Fruit fly (Drosophila melanogaster) whole organism, embryonic: Measurements from ENCODE around the gene Xport-B.
A peak's percentile ranks its signal among the peaks of the same experiment; 100 is the strongest.

ENCODE experiments used
- CG11695 ChIP-seq: fragments of 200-800 bp; sonication (Bioruptor generic); IDR thresholded peaks from 3 replicates; pipeline ENCODE4 v1.3.6; 2022; ENCODE audit warnings: missing biosample characterization, missing genetic modification characterization
- CG12744 ChIP-seq: fragments of 200-800 bp; sonication (Bioruptor generic); optimal IDR thresholded peaks from 2 replicates; lab custom pipeline; 2016; ENCODE audit warnings: missing biosample characterization, missing genetic modification characterization
- CG12942 ChIP-seq: fragments of 200-800 bp; sonication (Bioruptor generic); optimal IDR thresholded peaks from 3 replicates; lab custom pipeline; 2016; ENCODE audit warnings: missing biosample characterization, missing genetic modification characterization
- CG14965 ChIP-seq: fragments of 200-800 bp; sonication (Bioruptor generic); optimal IDR thresholded peaks from 2 replicates; lab custom pipeline; 2016; ENCODE audit warnings: missing biosample characterization, missing genetic modification characterization, borderline replicate concordance
- CG15696 ChIP-seq: fragments of 200-800 bp; sonication (Bioruptor generic); optimal IDR thresholded peaks from 2 replicates; lab custom pipeline; 2019; ENCODE audit warnings: missing biosample characterization, mild to moderate bottlenecking, missing genetic modification characterization, moderate library complexity
- CG16863 ChIP-seq: fragments of 200-800 bp; sonication (Bioruptor generic); optimal IDR thresholded peaks from 3 replicates; lab custom pipeline; 2016; ENCODE audit warnings: missing biosample characterization, missing genetic modification characterization
- CG17186 ChIP-seq: fragments of 200-800 bp; sonication (Bioruptor generic); optimal IDR thresholded peaks from 3 replicates; lab custom pipeline; 2017; ENCODE audit warnings: missing biosample characterization, missing genetic modification reagents, missing genetic modification characterization
- CG17359 ChIP-seq: fragments of 200-800 bp; sonication (Bioruptor generic); optimal IDR thresholded peaks from 3 replicates; lab custom pipeline; 2018; ENCODE audit warnings: missing biosample characterization, mild to moderate bottlenecking, missing genetic modification characterization, moderate library complexity
- CG17361 ChIP-seq: fragments of 200-800 bp; sonication (Bioruptor generic); IDR thresholded peaks from 3 replicates; pipeline ENCODE4 v1.3.6; 2022; ENCODE audit warnings: missing biosample characterization, missing genetic modification characterization
- CG17568 ChIP-seq: fragments of 200-800 bp; sonication (Bioruptor generic); optimal IDR thresholded peaks from 2 replicates; lab custom pipeline; 2018; ENCODE audit warnings: missing biosample characterization, mild to moderate bottlenecking, missing genetic modification characterization, moderate library complexity
- CG17612 ChIP-seq: fragments of 200-800 bp; sonication (Bioruptor generic); IDR thresholded peaks from 2 replicates; pipeline ENCODE4 v1.3.6; 2022; ENCODE audit warnings: missing biosample characterization, missing genetic modification characterization
- CG2202 ChIP-seq: fragments of 200-800 bp; sonication (Bioruptor generic); optimal IDR thresholded peaks from 2 replicates; lab custom pipeline; 2018; ENCODE audit warnings: missing biosample characterization, mild to moderate bottlenecking, missing genetic modification characterization
- CG2875 ChIP-seq: fragments of 200-800 bp; sonication (Bioruptor generic); optimal IDR thresholded peaks from 2 replicates; lab custom pipeline; 2017; ENCODE audit warnings: missing biosample characterization, mild to moderate bottlenecking, missing genetic modification characterization, missing genetic modification reagents
- CG30403 ChIP-seq: fragments of 200-800 bp; sonication (Bioruptor generic); optimal IDR thresholded peaks from 3 replicates; lab custom pipeline; 2016; ENCODE audit warnings: missing biosample characterization, missing genetic modification characterization
- CG31441 ChIP-seq: fragments of 200-800 bp; sonication (Bioruptor generic); IDR thresholded peaks from 2 replicates; pipeline ENCODE4 v1.3.6; 2022; ENCODE audit warnings: missing biosample characterization, missing genetic modification characterization
- CG3163 ChIP-seq: fragments of 200-800 bp; sonication (Bioruptor generic); optimal IDR thresholded peaks from 3 replicates; lab custom pipeline; 2016; ENCODE audit warnings: missing biosample characterization, missing genetic modification characterization
- CG32767 ChIP-seq: fragments of 200-800 bp; sonication (Bioruptor generic); IDR thresholded peaks from 2 replicates; pipeline ENCODE4 v1.3.6; 2022; ENCODE audit warnings: missing biosample characterization, missing genetic modification characterization
- CG34376 ChIP-seq: fragments of 200-800 bp; sonication (Bioruptor generic); optimal IDR thresholded peaks from 2 replicates; lab custom pipeline; 2018; ENCODE audit warnings: missing biosample characterization, mild to moderate bottlenecking, missing genetic modification characterization
- CG4424 ChIP-seq: fragments of 200-800 bp; sonication (Bioruptor generic); optimal IDR thresholded peaks from 3 replicates; lab custom pipeline; 2016; ENCODE audit warnings: missing biosample characterization, missing genetic modification characterization
- CG6254 ChIP-seq: fragments of 200-800 bp; sonication (Bioruptor generic); optimal IDR thresholded peaks from 3 replicates; lab custom pipeline; 2017; ENCODE audit warnings: mild to moderate bottlenecking, missing biosample characterization, missing genetic modification reagents, missing genetic modification characterization
- CG6791 ChIP-seq: fragments of 200-800 bp; sonication (Bioruptor generic); IDR thresholded peaks from 3 replicates; pipeline ENCODE4 v1.3.6; 2022; ENCODE audit warnings: missing biosample characterization, missing genetic modification characterization; ENCODE audit not compliant: partially characterized antibody
- CG7839 ChIP-seq: fragments of 200-800 bp; sonication (Bioruptor generic); optimal IDR thresholded peaks from 3 replicates; lab custom pipeline; 2018; ENCODE audit warnings: missing biosample characterization, mild to moderate bottlenecking, missing genetic modification characterization, moderate library complexity
- CG9817 ChIP-seq: fragments of 200-800 bp; sonication (Bioruptor generic); optimal IDR thresholded peaks from 2 replicates; lab custom pipeline; 2018; ENCODE audit warnings: missing biosample characterization, mild to moderate bottlenecking, missing genetic modification characterization, moderate library complexity
- Camta ChIP-seq: fragments of 200-800 bp; sonication (Bioruptor generic); optimal IDR thresholded peaks from 2 replicates; lab custom pipeline; 2016; ENCODE audit warnings: missing biosample characterization, missing genetic modification characterization
- Drgx ChIP-seq: fragments of 200-800 bp; sonication (Bioruptor generic); IDR thresholded peaks from 2 replicates; pipeline ENCODE4 v1.3.6; 2022; ENCODE audit warnings: missing biosample characterization, missing genetic modification characterization
- Fer3 ChIP-seq: fragments of 200-800 bp; sonication (Bioruptor generic); optimal IDR thresholded peaks from 2 replicates; lab custom pipeline; 2018; ENCODE audit warnings: missing biosample characterization, mild to moderate bottlenecking, missing genetic modification characterization, moderate library complexity
- GATAe ChIP-seq: fragments of 200-800 bp; sonication (Bioruptor generic); conservative IDR thresholded peaks from 2 replicates; pipeline ENCODE4 v1.3.6; 2022; ENCODE audit warnings: missing biosample characterization, missing genetic modification characterization
- Hr51 ChIP-seq, 2 experiments: fragments of 200-800 bp; sonication (Bioruptor generic); optimal IDR thresholded peaks; 2 replicates in 1 of 2; 3 replicates in 1 of 2; lab custom pipeline; 2016 to 2018; ENCODE audit warnings: missing biosample characterization in 2 of 2, missing genetic modification characterization in 2 of 2, mild to moderate bottlenecking in 1 of 2, moderate library complexity in 1 of 2
- Kr ChIP-seq: fragments of 200-800 bp; sonication (Bioruptor generic); optimal IDR thresholded peaks from 2 replicates; lab custom pipeline; 2017; ENCODE audit warnings: missing biosample characterization, mild to moderate bottlenecking, missing genetic modification characterization
- Mes4 ChIP-seq: fragments of 200-800 bp; sonication (Bioruptor generic); optimal IDR thresholded peaks from 2 replicates; lab custom pipeline; 2016; ENCODE audit warnings: missing biosample characterization, missing genetic modification characterization
- Opbp ChIP-seq: fragments of 200-800 bp; sonication (Bioruptor generic); IDR thresholded peaks from 3 replicates; pipeline ENCODE4 v1.3.6; 2022; ENCODE audit warnings: missing biosample characterization, missing genetic modification characterization; ENCODE audit not compliant: partially characterized antibody
- Ptx1 ChIP-seq: fragments of 200-800 bp; sonication (Bioruptor generic); IDR thresholded peaks from 2 replicates; pipeline ENCODE4 v1.3.6; 2022; ENCODE audit warnings: missing biosample characterization, missing genetic modification characterization
- Ssrp ChIP-seq: fragments of 200-800 bp; sonication (Bioruptor generic); optimal IDR thresholded peaks from 2 replicates; lab custom pipeline; 2018; ENCODE audit warnings: missing biosample characterization, mild to moderate bottlenecking, missing genetic modification characterization, moderate library complexity
- amos ChIP-seq: fragments of 200-800 bp; sonication (Bioruptor generic); IDR thresholded peaks from 2 replicates; pipeline ENCODE4 v1.3.6; 2022; ENCODE audit warnings: missing biosample characterization, missing genetic modification characterization; ENCODE audit not compliant: partially characterized antibody
- ara ChIP-seq: fragments of 200-800 bp; sonication (Bioruptor generic); IDR thresholded peaks from 2 replicates; pipeline ENCODE4 v1.3.6; 2022; ENCODE audit warnings: missing biosample characterization, missing genetic modification characterization
- bowl ChIP-seq: fragments of 200-800 bp; sonication (Bioruptor generic); IDR thresholded peaks from 2 replicates; pipeline ENCODE4 v1.3.6; 2022; ENCODE audit warnings: missing biosample characterization, missing genetic modification characterization
- dmrt11E ChIP-seq: fragments of 200-800 bp; sonication (Bioruptor generic); optimal IDR thresholded peaks from 3 replicates; lab custom pipeline; 2018; ENCODE audit warnings: missing biosample characterization, mild to moderate bottlenecking, missing genetic modification characterization, moderate library complexity
- gro ChIP-seq: fragments of 200-800 bp; sonication (Bioruptor generic); optimal IDR thresholded peaks from 2 replicates; lab custom pipeline; 2016; ENCODE audit warnings: missing biosample characterization, missing genetic modification characterization
- her ChIP-seq: fragments of 200-800 bp; sonication (Bioruptor generic); optimal IDR thresholded peaks from 2 replicates; lab custom pipeline; 2016; ENCODE audit warnings: missing biosample characterization, missing genetic modification characterization
- hkb ChIP-seq, 2 experiments: fragments of 200-800 bp in 1 of 2; fragments of >200 bp in 1 of 2; sonication (Bioruptor generic) in 1 of 2; IDR thresholded peaks in 1 of 2; optimal IDR thresholded peaks in 1 of 2; 2 replicates each; pipeline versions ENCODE4 v1.3.6 to Lab custom; 2017 to 2022; ENCODE audit warnings: missing biosample characterization in 1 of 2, missing genetic modification characterization in 1 of 2
- ind ChIP-seq: fragments of 200-800 bp; sonication (Bioruptor generic); optimal IDR thresholded peaks from 3 replicates; lab custom pipeline; 2016; ENCODE audit warnings: missing biosample characterization, missing genetic modification characterization
- jumu ChIP-seq: fragments of 200-800 bp; sonication (Bioruptor generic); optimal IDR thresholded peaks from 3 replicates; lab custom pipeline; 2016; ENCODE audit warnings: missing biosample characterization, missing genetic modification characterization
- lmd ChIP-seq: fragments of 200-800 bp; sonication (Bioruptor generic); IDR thresholded peaks from 2 replicates; pipeline ENCODE4 v1.3.6; 2022; ENCODE audit warnings: missing biosample characterization, missing genetic modification characterization
- mld ChIP-seq: fragments of 200-800 bp; sonication (Bioruptor generic); IDR thresholded peaks from 3 replicates; pipeline ENCODE4 v1.3.6; 2022; ENCODE audit warnings: missing biosample characterization, missing genetic modification characterization; ENCODE audit not compliant: partially characterized antibody
- pan ChIP-seq, 4 experiments: fragments of >200 bp in 3 of 4; fragments of 200-800 bp in 1 of 4; sonication (Bioruptor generic) in 1 of 4; optimal IDR thresholded peaks in 3 of 4; IDR thresholded peaks in 1 of 4; 2 replicates each; pipeline versions ENCODE4 v1.3.6 to Lab custom; 2017 to 2022; ENCODE audit warnings: missing biosample characterization in 2 of 4, missing genetic modification characterization in 2 of 4, mixed read lengths in 1 of 4
- pita ChIP-seq: fragments of 200-800 bp; sonication (Bioruptor generic); optimal IDR thresholded peaks from 2 replicates; lab custom pipeline; 2017; ENCODE audit warnings: missing biosample characterization, mild to moderate bottlenecking, missing genetic modification characterization
- psq ChIP-seq: fragments of 200-800 bp; sonication (Bioruptor generic); optimal IDR thresholded peaks from 2 replicates; lab custom pipeline; 2017; ENCODE audit warnings: missing biosample characterization, missing genetic modification characterization
- sens-2 ChIP-seq: fragments of 200-800 bp; sonication (Bioruptor generic); IDR thresholded peaks from 2 replicates; pipeline ENCODE4 v1.3.6; 2022; ENCODE audit warnings: missing biosample characterization, missing genetic modification characterization

Xport-B gene

DNA sequence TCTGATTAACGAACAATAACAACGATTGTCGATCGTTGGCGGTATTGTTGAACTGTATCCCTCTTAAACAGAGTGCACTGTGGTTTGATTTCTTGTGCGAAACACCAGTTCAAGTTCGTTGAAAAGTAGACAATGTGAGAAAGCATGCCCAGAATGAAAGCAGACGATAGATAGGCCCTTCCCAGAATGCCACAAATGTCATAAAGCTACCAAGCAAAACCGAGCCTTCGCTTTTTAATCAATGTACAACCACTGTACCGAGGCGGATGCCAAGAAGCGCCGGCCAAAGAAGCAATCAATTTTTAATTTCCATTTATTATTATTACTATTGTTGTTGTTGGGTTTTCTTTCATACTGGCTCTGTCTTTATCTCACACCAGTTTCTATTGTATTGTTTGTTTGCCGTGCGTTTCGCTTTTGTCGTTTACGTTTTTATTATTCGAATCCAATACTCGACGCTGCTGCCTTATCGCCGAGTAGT, 6.3 kb downstream of the Xport-B start (continued):
- TF ChIP-seq psq (GFP tag; lab: Kevin White, UChicago), result peak; percentile 24
- TF ChIP-seq her (GFP tag; lab: Kevin White, UChicago), result peak; percentile 88
- peak; percentile 84 for TF ChIP-seq CG17359 (tag; lab: Kevin White, UChicago)
- TF ChIP-seq lmd (GFP tag; lab: Robert Waterston, UW), result peak; percentile 87
- peak; percentile 77 for TF ChIP-seq Drgx (GFP tag; lab: Robert Waterston, UW)
- 0 out of 2 replicates have a peak, but pooled peaks have one; percentile 20 for TF ChIP-seq bowl (GFP tag; lab: Robert Waterston, UW)
- peak; percentile 72 for TF ChIP-seq jumu (GFP tag; lab: Kevin White, UChicago)
- peak; percentile 54 for TF ChIP-seq CG3163 (GFP tag; lab: Kevin White, UChicago)
- no peak for TF ChIP-seq pita
- TF ChIP-seq CG32767 (GFP tag; lab: Robert Waterston, UW), result peak; percentile 83; the same call in 1 of the 2 replicates
- peak; percentile 57 for TF ChIP-seq CG17186 (GFP tag; lab: Kevin White, UChicago)
- TF ChIP-seq CG34376 (GFP tag; lab: Kevin White, UChicago), result peak; percentile 83
- peak; percentile 27; the same call in 1 of the 2 replicates for TF ChIP-seq sens-2 (GFP tag; lab: Robert Waterston, UW)
- TF ChIP-seq CG17361 (GFP tag; lab: Robert Waterston, UW), result peak; percentile 67
- TF ChIP-seq CG2875 (GFP tag; lab: Kevin White, UChicago), result peak; percentile 68
- TF ChIP-seq CG12744, result peak; percentile 69
- peak; percentile 62 for TF ChIP-seq Camta (GFP tag; lab: Kevin White, UChicago)
- TF ChIP-seq Mes4 (GFP tag; lab: Kevin White, UChicago), result peak; percentile 42
- TF ChIP-seq Fer3 (tag; lab: Kevin White, UChicago), result peak; percentile 74
- TF ChIP-seq ara (GFP tag; lab: Robert Waterston, UW), result peak; percentile 82
- TF ChIP-seq Ptx1 (GFP tag; lab: Robert Waterston, UW), result peak; percentile 91
- no peak for TF ChIP-seq CG6791
- TF ChIP-seq CG7839 (tag; lab: Kevin White, UChicago), result peak; percentile 78
- peak; percentile 50 for TF ChIP-seq CG6254 (GFP tag; lab: Kevin White, UChicago)
- peak; percentile 78 for TF ChIP-seq CG12942
- TF ChIP-seq GATAe, result peak; percentile 38; the same call in 1 of the 2 replicates
- TF ChIP-seq CG2202, result peak; percentile 40
- peak; percentile 88 for TF ChIP-seq ind (GFP tag; lab: Kevin White, UChicago)
- TF ChIP-seq pan (optimal IDR thresholded peaks at IDR 0.05; lab: Kevin White, UChicago), result no peak
- peak in 1 of 2 experiments; percentile 91 for TF ChIP-seq pan (GFP tag; optimal IDR thresholded peaks at IDR 0.05 in 1 of 2, IDR thresholded peaks at IDR 0.05 in 1 of 2)
- TF ChIP-seq amos (GFP tag; lab: Robert Waterston, UW), result no peak
- peak; percentile 80 for TF ChIP-seq CG16863 (GFP tag; lab: Kevin White, UChicago)
- peak; percentile 55 for TF ChIP-seq dmrt11E (tag; lab: Kevin White, UChicago)
- TF ChIP-seq CG9817 (tag; lab: Kevin White, UChicago), result peak; percentile 65
- peak; percentile 87 for TF ChIP-seq gro
- TF ChIP-seq CG11695 (GFP tag; lab: Robert Waterston, UW), result peak; percentile 89
- TF ChIP-seq hkb (optimal IDR thresholded peaks at IDR 0.05; lab: Kevin White, UChicago), result no peak
- TF ChIP-seq hkb (GFP tag; IDR thresholded peaks at IDR 0.05; lab: Robert Waterston, UW), result peak; percentile 87
- no peak for TF ChIP-seq mld (GFP tag; lab: Robert Waterston, UW)
- TF ChIP-seq CG14965, result no peak
- TF ChIP-seq Hr51 (GFP tag; optimal IDR thresholded peaks at IDR 0.05; lab: Kevin White, UChicago), result peak; percentile 70 to 87
- TF ChIP-seq Opbp (GFP tag; lab: Robert Waterston, UW), result no peak; the same call in 2 of the 3 replicates
- no peak for TF ChIP-seq Kr (GFP tag; lab: Kevin White, UChicago)
- peak; percentile 75; the same call in 1 of the 2 replicates for TF ChIP-seq CG31441 (GFP tag; lab: Robert Waterston, UW)
- TF ChIP-seq CG30403, result peak; percentile 83
- peak; percentile 82 for TF ChIP-seq CG4424
- peak; percentile 64 for TF ChIP-seq Ssrp (tag; lab: Kevin White, UChicago)
- no peak for TF ChIP-seq CG15696
- peak; percentile 77 for TF ChIP-seq CG17568
- peak; percentile 59; the same call in 1 of the 2 replicates for TF ChIP-seq CG17612 (GFP tag; lab: Robert Waterston, UW)
